Fruit fly (Drosophila melanogaster): ENCODE data around the gene jvl.

jvl gene

DNA sequence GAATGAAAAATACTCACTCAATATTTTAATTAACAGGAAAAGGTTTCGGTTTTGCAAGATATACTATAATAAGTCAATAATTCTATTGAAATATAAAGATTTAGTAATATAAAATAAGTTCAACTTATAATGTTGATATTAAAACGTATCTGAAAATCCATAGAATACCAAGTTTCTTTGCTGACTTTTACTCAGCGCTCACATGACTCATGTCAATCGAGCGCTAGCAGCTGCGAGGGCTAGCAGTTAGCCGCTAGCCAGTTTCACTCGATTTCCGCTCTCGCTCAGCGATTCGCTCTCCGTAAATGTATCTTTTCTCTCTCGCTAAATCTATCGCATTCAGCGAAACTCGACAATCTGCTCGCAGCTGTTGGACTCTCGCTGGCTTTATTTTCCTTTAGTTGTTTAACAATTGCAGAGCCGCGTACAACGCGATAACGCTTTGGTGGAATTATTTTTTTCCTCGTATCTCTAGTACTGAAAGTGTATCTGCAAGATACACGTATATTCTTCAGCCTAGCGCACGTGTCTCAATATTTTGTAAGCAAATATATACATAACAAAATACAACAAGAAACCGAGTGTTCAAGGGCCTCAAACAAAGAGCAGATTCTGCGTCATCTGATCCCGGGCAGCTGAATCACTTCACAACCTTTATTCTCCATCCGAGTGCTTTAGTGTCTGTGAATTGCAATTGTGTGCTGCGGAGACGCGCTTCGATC is 7.9 kb downstream of the jvl start (continued):
- peak; percentile 26 for TF ChIP-seq Mad (GFP tag; optimal IDR thresholded peaks at IDR 0.05)
- TF ChIP-seq Nf-YA (GFP tag; IDR thresholded peaks at IDR 0.05): peak; percentile 30; the same call in 1 of the 2 replicates
- TF ChIP-seq luna (GFP tag; optimal IDR thresholded peaks at IDR 0.05): no peak
- peak; percentile 79 for TF ChIP-seq CG4707 (GFP tag; optimal IDR thresholded peaks at IDR 0.05)
- TF ChIP-seq Doc3 (GFP tag; IDR thresholded peaks at IDR 0.05; ENCODE audit: partially characterized antibody): no peak
- TF ChIP-seq CG15514 (GFP tag; optimal IDR thresholded peaks at IDR 0.05): peak; percentile 84
- no peak for TF ChIP-seq CG4404 (GFP tag; IDR thresholded peaks at IDR 0.05)
- peak; percentile 85 for TF ChIP-seq Asciz (GFP tag; optimal IDR thresholded peaks at IDR 0.05)
- TF ChIP-seq CG18476 (GFP tag; optimal IDR thresholded peaks at IDR 0.05): peak; percentile 41
- peak; percentile 63 for TF ChIP-seq Nf-YB (GFP tag; optimal IDR thresholded peaks at IDR 0.05)
- TF ChIP-seq CG9932 (GFP tag; IDR thresholded peaks at IDR 0.05): no peak
- peak; percentile 43 for TF ChIP-seq zen (tag; optimal IDR thresholded peaks at IDR 0.05)
- TF ChIP-seq CG2129 (GFP tag; IDR thresholded peaks at IDR 0.05; ENCODE audit: partially characterized antibody): no peak
- TF ChIP-seq Poxn (GFP tag; IDR thresholded peaks at IDR 0.05): no peak
- TF ChIP-seq CG2199 (GFP tag; IDR thresholded peaks at IDR 0.05): peak; percentile 99
- no peak for TF ChIP-seq al (GFP tag; IDR thresholded peaks at IDR 0.05)
- TF ChIP-seq lilli (GFP tag; optimal IDR thresholded peaks at IDR 0.05): peak; percentile 46
- peak; percentile 95 to 96 for TF ChIP-seq Trl (optimal IDR thresholded peaks at IDR 0.05)
- peak; percentile 80 for TF ChIP-seq Trl (GFP tag; optimal IDR thresholded peaks at IDR 0.05)
- TF ChIP-seq CG4730 (GFP tag; IDR thresholded peaks at IDR 0.05): no peak
- no peak for TF ChIP-seq Ptx1 (GFP tag; IDR thresholded peaks at IDR 0.05)
- TF ChIP-seq HLHmδ (GFP tag; optimal IDR thresholded peaks at IDR 0.05): peak; percentile 69
- peak; percentile 35 for TF ChIP-seq CG5245 (GFP tag; optimal IDR thresholded peaks at IDR 0.05)
- TF ChIP-seq CG4328 (GFP tag; optimal IDR thresholded peaks at IDR 0.05): peak; percentile 77
- TF ChIP-seq CG11560 (tag; IDR thresholded peaks at IDR 0.05): no peak
- no peak for TF ChIP-seq sc (optimal IDR thresholded peaks at IDR 0.05)
- peak; percentile 68 for TF ChIP-seq sc (GFP tag; optimal IDR thresholded peaks at IDR 0.05)
- no peak for TF ChIP-seq ham (GFP tag; IDR thresholded peaks at IDR 0.05)
- no peak for TF ChIP-seq trh (GFP tag; optimal IDR thresholded peaks at IDR 0.05)
- TF ChIP-seq CG1792 (GFP tag; optimal IDR thresholded peaks at IDR 0.05): peak; percentile 31
- TF ChIP-seq CG31388 (GFP tag; optimal IDR thresholded peaks at IDR 0.05): no peak
- TF ChIP-seq so (GFP tag; IDR thresholded peaks at IDR 0.05): peak; percentile 85; the same call in 2 of the 3 replicates
- peak; percentile 74; the same call in 1 of the 2 replicates for TF ChIP-seq CG32767 (GFP tag; IDR thresholded peaks at IDR 0.05)
- TF ChIP-seq HmgZ (tag; optimal IDR thresholded peaks at IDR 0.05): peak; percentile 87
- peak; percentile 66 for TF ChIP-seq CG7839 (tag; optimal IDR thresholded peaks at IDR 0.05)
- peak; percentile 66 for TF ChIP-seq CG8089 (GFP tag; optimal IDR thresholded peaks at IDR 0.05)
- TF ChIP-seq sr (GFP tag; IDR thresholded peaks at IDR 0.05): no peak; the same call in 2 of the 3 replicates
- TF ChIP-seq CG42726 (GFP tag; IDR thresholded peaks at IDR 0.05; ENCODE audit: partially characterized antibody): peak; percentile 70; the same call in 1 of the 2 replicates
- TF ChIP-seq Atf-2 (GFP tag; optimal IDR thresholded peaks at IDR 0.05): peak; percentile 49
- TF ChIP-seq wdn (GFP tag; IDR thresholded peaks at IDR 0.05): no peak
- TF ChIP-seq scrt (GFP tag; optimal IDR thresholded peaks at IDR 0.05): peak; percentile 69
- TF ChIP-seq CG6654 (GFP tag; optimal IDR thresholded peaks at IDR 0.05): no peak
- peak; percentile 71 for TF ChIP-seq CG11723 (GFP tag; optimal IDR thresholded peaks at IDR 0.05)
- TF ChIP-seq MESR4 (GFP tag; optimal IDR thresholded peaks at IDR 0.05): peak; percentile 37
- no peak for TF ChIP-seq Doc2 (GFP tag; IDR thresholded peaks at IDR 0.05)
- no peak for TF ChIP-seq CG4820 (GFP tag; optimal IDR thresholded peaks at IDR 0.05)
- peak; percentile 82 for TF ChIP-seq sqz (GFP tag; optimal IDR thresholded peaks at IDR 0.05)
- TF ChIP-seq rib (GFP tag; IDR thresholded peaks at IDR 0.05): peak; percentile 34; the same call in 1 of the 2 replicates
- peak; percentile 33; the same call in 1 of the 2 replicates for TF ChIP-seq bowl (GFP tag; IDR thresholded peaks at IDR 0.05)
- TF ChIP-seq Vsx1 (GFP tag; optimal IDR thresholded peaks at IDR 0.05): peak; percentile 85

All from whole organism, embryonic.